Worm (Caenorhabditis elegans): ENCODE results near the gene dhc-3.

- no peak for TF ChIP-seq unc-62 (GFP tag; optimal IDR thresholded peaks at IDR 0.05)
- no peak for TF ChIP-seq ztf-11 (tag; optimal IDR thresholded peaks at IDR 0.05)
- no peak for TF ChIP-seq nhr-28 (tag; optimal IDR thresholded peaks at IDR 0.05)
- peak; percentile 54 for TF ChIP-seq ama-1 (optimal IDR thresholded peaks at IDR 0.05)
Observed at ce11 chrV:13090130-13090770, 48.5 kb upstream of the dhc-3 start, which contains the start of gene C34B4.4.
